Fruit fly (Drosophila melanogaster) whole organism, embryonic: ENCODE data around the gene Spn28B.
A peak's percentile ranks its signal among the peaks of the same experiment; 100 is the strongest.

Experiments used
- ATbp ChIP-seq: fragments of 200-800 bp; sonication (Bioruptor generic); optimal IDR thresholded peaks from 2 replicates; lab custom pipeline; 2017; ENCODE audit warnings: missing biosample characterization, mild to moderate bottlenecking, missing genetic modification characterization, missing genetic modification reagents
- Blimp-1 ChIP-seq: fragments of 200-800 bp; sonication (Bioruptor generic); optimal IDR thresholded peaks from 3 replicates; lab custom pipeline; 2018; ENCODE audit warnings: missing biosample characterization, missing genetic modification characterization, mild to moderate bottlenecking, moderate library complexity, missing genetic modification reagents
- CG11504 ChIP-seq: fragments of 200-800 bp; sonication (Bioruptor generic); optimal IDR thresholded peaks from 3 replicates; lab custom pipeline; 2019; ENCODE audit warnings: missing biosample characterization, mild to moderate bottlenecking, missing genetic modification characterization, moderate library complexity
- CG15696 ChIP-seq: fragments of 200-800 bp; sonication (Bioruptor generic); optimal IDR thresholded peaks from 2 replicates; lab custom pipeline; 2019; ENCODE audit warnings: missing biosample characterization, mild to moderate bottlenecking, missing genetic modification characterization, moderate library complexity
- CG17186 ChIP-seq: fragments of 200-800 bp; sonication (Bioruptor generic); optimal IDR thresholded peaks from 3 replicates; lab custom pipeline; 2017; ENCODE audit warnings: missing biosample characterization, missing genetic modification reagents, missing genetic modification characterization
- CG18011 ChIP-seq: fragments of 200-800 bp; sonication (Bioruptor generic); optimal IDR thresholded peaks from 2 replicates; lab custom pipeline; 2017; ENCODE audit warnings: missing biosample characterization, missing genetic modification characterization, mild to moderate bottlenecking, moderate library complexity, missing genotype
- CG18599 ChIP-seq: fragments of 200-800 bp; sonication (Bioruptor generic); optimal IDR thresholded peaks from 3 replicates; lab custom pipeline; 2017; ENCODE audit warnings: missing biosample characterization, missing genetic modification characterization, mild to moderate bottlenecking, moderate library complexity, missing genetic modification reagents
- CG2199 ChIP-seq: fragments of 200-800 bp; sonication (Bioruptor generic); IDR thresholded peaks from 3 replicates; pipeline ENCODE4 v1.3.6; 2022; ENCODE audit warnings: missing biosample characterization, missing genetic modification characterization
- CG2202 ChIP-seq: fragments of 200-800 bp; sonication (Bioruptor generic); optimal IDR thresholded peaks from 2 replicates; lab custom pipeline; 2018; ENCODE audit warnings: missing biosample characterization, mild to moderate bottlenecking, missing genetic modification characterization
- CG4328 ChIP-seq: fragments of 200-800 bp; sonication (Bioruptor generic); optimal IDR thresholded peaks from 3 replicates; lab custom pipeline; 2017; ENCODE audit warnings: missing biosample characterization, missing genetic modification reagents, missing genetic modification characterization
- CG5245 ChIP-seq: fragments of 200-800 bp; sonication (Bioruptor generic); optimal IDR thresholded peaks from 3 replicates; lab custom pipeline; 2016; ENCODE audit warnings: missing biosample characterization, missing genetic modification characterization
- CG7745 ChIP-seq: fragments of 200-800 bp; sonication (Bioruptor generic); optimal IDR thresholded peaks from 2 replicates; lab custom pipeline; 2018; ENCODE audit warnings: missing biosample characterization, mild to moderate bottlenecking, missing genetic modification characterization, moderate library complexity
- CG8089 ChIP-seq: fragments of 200-800 bp; sonication (Bioruptor generic); optimal IDR thresholded peaks from 3 replicates; lab custom pipeline; 2016; ENCODE audit warnings: missing biosample characterization, missing genetic modification characterization
- H15 ChIP-seq: fragments of 200-800 bp; sonication (Bioruptor generic); IDR thresholded peaks from 3 replicates; pipeline ENCODE4 v1.3.6; 2022; ENCODE audit warnings: missing biosample characterization, missing genetic modification characterization
- Lim3 ChIP-seq: fragments of 200-800 bp; sonication (Bioruptor generic); IDR thresholded peaks from 2 replicates; pipeline ENCODE4 v1.3.6; 2022; ENCODE audit warnings: missing biosample characterization, missing genetic modification characterization
- Neu2 ChIP-seq: fragments of 200-800 bp; sonication (Bioruptor generic); optimal IDR thresholded peaks from 3 replicates; lab custom pipeline; 2016; ENCODE audit warnings: missing biosample characterization, missing genetic modification characterization, borderline replicate concordance
- Vsx1 ChIP-seq: fragments of 200-800 bp; sonication (Bioruptor generic); optimal IDR thresholded peaks from 2 replicates; lab custom pipeline; 2017; ENCODE audit warnings: missing biosample characterization, mild to moderate bottlenecking, missing genetic modification characterization, missing genetic modification reagents
- ap ChIP-seq: fragments of 200-800 bp; sonication (Bioruptor generic); IDR thresholded peaks from 2 replicates; pipeline ENCODE4 v1.3.6; 2022; ENCODE audit warnings: missing biosample characterization, missing genetic modification characterization
- bsh ChIP-seq, 2 experiments: fragments of 200-800 bp; sonication (Bioruptor generic); optimal IDR thresholded peaks; 2 replicates each; lab custom pipeline; 2017 to 2018; ENCODE audit warnings: mild to moderate bottlenecking in 2 of 2, missing biosample characterization in 2 of 2, missing genetic modification characterization in 2 of 2, moderate library complexity in 1 of 2
- caup ChIP-seq: fragments of 200-800 bp; sonication (Bioruptor generic); optimal IDR thresholded peaks from 3 replicates; lab custom pipeline; 2017; ENCODE audit warnings: missing biosample characterization, mild to moderate bottlenecking, missing genetic modification characterization, moderate library complexity; ENCODE audit not compliant: severe bottlenecking
- chinmo ChIP-seq: fragments of 200-800 bp; sonication (Bioruptor generic); IDR thresholded peaks from 4 replicates; pipeline ENCODE4 v1.3.6; 2022; ENCODE audit warnings: missing biosample characterization, missing genetic modification characterization; ENCODE audit not compliant: partially characterized antibody
- dmrt11E ChIP-seq: fragments of 200-800 bp; sonication (Bioruptor generic); optimal IDR thresholded peaks from 3 replicates; lab custom pipeline; 2018; ENCODE audit warnings: missing biosample characterization, mild to moderate bottlenecking, missing genetic modification characterization, moderate library complexity
- dmrt99B ChIP-seq: fragments of 200-800 bp; sonication (Bioruptor generic); optimal IDR thresholded peaks from 2 replicates; lab custom pipeline; 2018; ENCODE audit warnings: missing biosample characterization, mild to moderate bottlenecking, missing genetic modification characterization, moderate library complexity
- dysf ChIP-seq: fragments of 200-800 bp; sonication (Bioruptor generic); IDR thresholded peaks from 3 replicates; pipeline ENCODE4 v1.3.6; 2022; ENCODE audit warnings: missing biosample characterization, missing genetic modification characterization
- hb ChIP-seq: fragments of 200-800 bp; sonication (Bioruptor generic); IDR thresholded peaks from 3 replicates; pipeline ENCODE4 v1.3.6; 2022; ENCODE audit warnings: missing biosample characterization, missing genetic modification characterization; ENCODE audit not compliant: partially characterized antibody
- odd ChIP-seq: fragments of 200-800 bp; sonication (Bioruptor generic); optimal IDR thresholded peaks from 2 replicates; lab custom pipeline; 2017; ENCODE audit warnings: missing biosample characterization, mild to moderate bottlenecking, missing genetic modification characterization
- otp ChIP-seq: fragments of 200-800 bp; sonication (Bioruptor generic); IDR thresholded peaks from 3 replicates; pipeline ENCODE4, ENCODE4 v1.3.6; 2022; ENCODE audit warnings: missing biosample characterization, missing genetic modification characterization
- pnt ChIP-seq: fragments of 200-800 bp; sonication (Bioruptor generic); optimal IDR thresholded peaks from 3 replicates; lab custom pipeline; 2016; ENCODE audit warnings: missing biosample characterization, missing genetic modification characterization
- prd ChIP-seq, 3 experiments: fragments of >200 bp in 2 of 3; fragments of 200-800 bp in 1 of 3; sonication (Bioruptor generic) in 1 of 3; optimal IDR thresholded peaks in 2 of 3; IDR thresholded peaks in 1 of 3; 2 replicates in 2 of 3; 3 replicates in 1 of 3; pipeline versions ENCODE4 v1.3.6 to Lab custom; 2017 to 2022; ENCODE audit warnings: missing biosample characterization in 1 of 3, missing genetic modification characterization in 1 of 3
- pros ChIP-seq: fragments of 200-800 bp; sonication (Bioruptor generic); optimal IDR thresholded peaks from 3 replicates; lab custom pipeline; 2019; ENCODE audit warnings: missing biosample characterization, mild to moderate bottlenecking, missing genetic modification characterization, moderate library complexity
- rib ChIP-seq: fragments of 200-800 bp; sonication (Bioruptor generic); IDR thresholded peaks from 2 replicates; pipeline ENCODE4 v1.3.6; 2022; ENCODE audit warnings: missing biosample characterization, missing genetic modification characterization
- scrt ChIP-seq: fragments of 200-800 bp; sonication (Bioruptor generic); optimal IDR thresholded peaks from 2 replicates; lab custom pipeline; 2018; ENCODE audit warnings: missing biosample characterization, mild to moderate bottlenecking, missing genetic modification characterization, moderate library complexity
- sr ChIP-seq: fragments of 200-800 bp; sonication (Bioruptor generic); IDR thresholded peaks from 3 replicates; pipeline ENCODE4 v1.3.6; 2022; ENCODE audit warnings: missing biosample characterization, missing genetic modification characterization
- tup ChIP-seq: fragments of 200-800 bp; sonication (Bioruptor generic); optimal IDR thresholded peaks from 2 replicates; lab custom pipeline; 2016; ENCODE audit warnings: missing biosample characterization, mild to moderate bottlenecking, missing genetic modification characterization, moderate library complexity
- unpg ChIP-seq: fragments of 200-800 bp; sonication (Bioruptor generic); optimal IDR thresholded peaks from 3 replicates; lab custom pipeline; 2018; ENCODE audit warnings: missing biosample characterization, mild to moderate bottlenecking, missing genetic modification characterization, moderate library complexity
- wek ChIP-seq: fragments of 200-800 bp; sonication (Bioruptor generic); optimal IDR thresholded peaks from 3 replicates; lab custom pipeline; 2018; ENCODE audit warnings: missing biosample characterization, mild to moderate bottlenecking, missing genetic modification characterization, moderate library complexity

Spn28B gene

DNA sequence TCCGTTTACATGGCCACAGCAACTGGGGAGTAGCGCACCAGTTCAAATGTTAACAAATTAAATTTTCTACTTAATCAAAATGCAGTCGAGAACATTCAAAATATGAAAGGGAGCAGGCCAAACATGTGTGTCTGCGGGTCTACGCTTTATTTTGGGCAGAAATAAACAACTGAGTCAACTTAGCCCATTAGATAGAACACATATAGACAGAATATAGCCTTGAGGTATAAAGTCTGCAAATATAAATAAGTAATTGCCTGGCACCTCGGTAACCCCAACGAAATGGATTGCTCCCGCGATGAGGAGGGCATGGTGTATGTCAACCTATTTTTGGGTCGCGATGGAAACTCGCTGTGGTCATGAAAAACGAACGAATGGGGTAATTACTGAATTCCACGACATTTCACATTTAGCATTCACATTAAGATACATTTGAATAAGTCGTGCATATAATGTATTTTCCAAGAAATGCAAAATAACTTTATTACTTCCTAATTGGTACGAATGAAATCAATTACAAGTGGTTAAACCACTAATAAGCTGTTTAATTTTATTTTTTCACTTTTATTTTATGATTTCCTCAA, 46.8 kb downstream of the Spn28B start (continued):
- TF ChIP-seq dmrt99B (tag; lab: Kevin White, UChicago) (peak; percentile 34), pnt (GFP tag; lab: Kevin White, UChicago) (peak; percentile 1), scrt (no peak), dmrt11E (tag; lab: Kevin White, UChicago) (peak; percentile 34), hb (no peak), otp (GFP tag; lab: Robert Waterston, UW) (peak; percentile 38; the same call in 1 of the 3 replicates), wek (GFP tag; lab: Kevin White, UChicago) (peak; percentile 19), caup (GFP tag; lab: Kevin White, UChicago) (no peak), H15 (GFP tag; lab: Robert Waterston, UW) (no peak), CG7745 (peak; percentile 77), Vsx1 (GFP tag; lab: Kevin White, UChicago) (no peak), ATbp (GFP tag; lab: Kevin White, UChicago) (peak; percentile 23), chinmo (GFP tag; lab: Robert Waterston, UW) (no peak), CG8089 (GFP tag; lab: Kevin White, UChicago) (no peak), Blimp-1 (GFP tag; lab: Kevin White, UChicago) (peak; percentile 36), bsh (GFP tag; optimal IDR thresholded peaks at IDR 0.05; lab: Kevin White, UChicago) (peak in 1 of 2 experiments; percentile 7), CG17186 (GFP tag; lab: Kevin White, UChicago) (peak; percentile 5), CG2202 (tag; lab: Kevin White, UChicago) (peak; percentile 28), odd (GFP tag; lab: Kevin White, UChicago) (peak; percentile 39), rib (no peak), Lim3 (GFP tag; lab: Robert Waterston, UW) (no peak), CG4328 (GFP tag; lab: Kevin White, UChicago) (no peak), unpg (GFP tag; lab: Kevin White, UChicago) (peak; percentile 23), CG18599 (GFP tag; lab: Kevin White, UChicago) (peak; percentile 27), CG15696 (tag; lab: Kevin White, UChicago) (peak; percentile 48), pros (no peak), CG5245 (GFP tag; lab: Kevin White, UChicago) (peak; percentile 13)
- TF ChIP-seq, all 482 proteins: peak for 80

DNA sequence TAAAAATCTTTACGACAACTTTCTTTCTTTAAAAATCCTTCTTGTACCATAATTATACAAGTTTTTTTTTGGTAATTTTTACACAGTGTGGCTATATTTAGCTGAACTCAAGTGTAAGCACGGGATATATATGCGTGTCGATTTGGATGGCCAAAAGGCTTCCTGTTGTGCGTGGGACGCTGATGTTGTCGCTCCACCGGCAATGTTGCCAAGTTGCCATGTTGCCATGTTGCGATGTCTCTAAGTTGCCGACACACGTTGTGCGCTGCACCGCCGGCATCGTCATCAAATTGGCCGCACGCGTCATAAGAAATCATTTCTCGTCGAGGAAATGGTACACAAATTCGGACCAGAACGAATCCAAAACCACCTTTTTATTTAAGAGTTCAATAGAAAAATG, 48.9 kb downstream of the Spn28B start:
- TF ChIP-seq Neu2 (GFP tag; lab: Kevin White, UChicago) (no peak), CG11504 (peak; percentile 84), ap (GFP tag; lab: Robert Waterston, UW) (0 out of 2 replicates have a peak, but pooled peaks have one; percentile 10), sr (GFP tag; lab: Robert Waterston, UW) (peak; percentile 60; the same call in 2 of the 3 replicates), CG2199 (GFP tag; lab: Robert Waterston, UW) (0 out of 3 replicates have a peak, but pooled peaks have one; percentile 23), tup (GFP tag; lab: Kevin White, UChicago) (no peak), dysf (GFP tag; lab: Robert Waterston, UW) (0 out of 3 replicates have a peak, but pooled peaks have one; percentile 16), prd (optimal IDR thresholded peaks at IDR 0.05; lab: Kevin White, UChicago) (no peak), prd (GFP tag; IDR thresholded peaks at IDR 0.05; lab: Robert Waterston, UW) (0 out of 3 replicates have a peak, but pooled peaks have one; percentile 7), CG18011 (GFP tag; lab: Kevin White, UChicago) (no peak)
